Worm (Caenorhabditis elegans): Measurements from ENCODE around the gene C33H5.2.
A peak's percentile ranks its signal among the peaks of the same experiment; 100 is the strongest.

Gene C33H5.2

DNA sequence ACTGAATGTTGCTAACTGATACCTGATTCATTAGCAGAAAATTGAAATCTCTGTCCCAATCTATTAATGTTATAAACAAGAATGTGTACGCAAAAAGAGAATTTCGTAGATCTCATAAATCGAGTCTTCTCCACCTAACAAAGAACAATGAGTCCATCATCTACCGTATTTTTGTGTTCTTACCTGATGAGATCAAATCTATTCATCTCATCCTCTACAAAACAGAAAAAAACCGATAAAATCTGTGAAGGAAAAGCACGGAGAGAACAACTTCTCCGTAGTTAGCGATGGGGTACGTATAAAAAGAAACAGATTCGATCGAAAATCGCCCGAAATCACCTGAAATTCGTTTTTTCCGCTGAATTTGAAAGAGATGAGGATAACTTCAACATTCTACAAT, 3.7 kb downstream of the C33H5.2 start, which contains the start of gene C33H5.1:
Gene C33H5.1, plus strand, starts transcription at position 330 of the 400 bp plus-strand sequence.
- TF ChIP-seq elt-1 (tag; optimal IDR thresholded peaks at IDR 0.05; ENCODE audit: borderline replicate concordance, insufficient read depth) (peak; percentile 88), nhr-76 (tag; optimal IDR thresholded peaks at IDR 0.05) (no peak)

DNA sequence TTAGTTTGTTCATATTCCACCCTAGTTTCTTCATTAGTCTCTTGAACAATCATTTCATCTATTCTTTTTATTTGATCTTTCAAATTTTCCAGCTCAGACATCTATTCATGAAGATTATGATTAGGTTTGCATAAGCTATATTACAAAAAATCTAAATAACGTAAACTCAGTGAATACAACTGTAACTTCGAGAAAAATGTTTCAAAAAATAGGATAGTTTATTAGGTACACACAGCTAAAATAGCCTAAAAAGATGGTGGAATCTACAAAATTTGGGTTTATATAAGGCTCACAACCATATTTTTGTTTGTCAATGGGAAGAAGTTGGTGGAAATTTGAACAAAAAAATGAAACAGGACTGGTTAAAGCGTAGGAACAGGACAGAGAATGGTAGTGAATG, 7.9 kb downstream of the C33H5.2 start, which contains the start of gene zgpa-1:
Gene zgpa-1, minus strand, starts transcription at position 101 of the 400 bp plus-strand sequence.
- no peak for TF ChIP-seq ceh-43 (GFP tag; optimal IDR thresholded peaks at IDR 0.05)
- TF ChIP-seq lin-32 (GFP tag; optimal IDR thresholded peaks at IDR 0.05): no peak
- no peak for TF ChIP-seq unc-62 (GFP tag; optimal IDR thresholded peaks at IDR 0.05)
- TF ChIP-seq ceh-83 (GFP tag; optimal IDR thresholded peaks at IDR 0.05): no peak
- TF ChIP-seq elt-3 (tag; optimal IDR thresholded peaks at IDR 0.05): no peak
- no peak for TF ChIP-seq mls-2 (tag; optimal IDR thresholded peaks at IDR 0.05)
- no peak for TF ChIP-seq ceh-39 (tag; optimal IDR thresholded peaks at IDR 0.05)
- TF ChIP-seq tbx-8 (GFP tag; optimal IDR thresholded peaks at IDR 0.05): no peak

DNA sequence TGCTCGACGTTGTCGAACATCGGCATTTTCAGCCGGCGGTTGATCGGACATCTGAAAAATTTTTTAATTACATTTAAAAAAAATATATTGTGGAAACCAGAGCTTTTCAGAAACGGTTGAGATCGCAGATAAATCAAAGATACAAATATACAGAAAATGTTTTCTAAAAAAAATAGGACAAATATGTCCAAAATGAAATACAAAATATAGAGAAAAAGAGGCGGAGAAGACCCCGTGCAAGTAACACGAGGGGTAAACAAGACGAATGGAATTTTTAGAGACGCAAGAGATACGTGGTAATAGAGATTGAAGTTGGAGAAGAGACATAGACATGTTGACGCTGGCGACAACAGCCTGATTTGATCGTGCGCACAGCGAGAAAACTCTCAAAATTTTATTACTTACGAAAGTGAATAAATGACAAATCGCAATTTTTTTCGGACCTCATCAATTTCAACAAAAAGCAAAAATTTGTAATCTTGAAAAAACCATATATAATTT, 10.9 kb downstream of the C33H5.2 start, which contains the start of gene cdgs-1:
Gene cdgs-1, minus strand, starts transcription at position 51 of the 501 bp plus-strand sequence.
- peak; percentile 36 for TF ChIP-seq unc-62 (GFP tag; optimal IDR thresholded peaks at IDR 0.05)
- TF ChIP-seq nhr-12 (tag; optimal IDR thresholded peaks at IDR 0.05): no peak
- TF ChIP-seq nhr-76 (tag; optimal IDR thresholded peaks at IDR 0.05): no peak
- TF ChIP-seq ces-1 (GFP tag; optimal IDR thresholded peaks at IDR 0.05): peak; percentile 83
- no peak for TF ChIP-seq lsy-2 (tag; optimal IDR thresholded peaks at IDR 0.05)
- TF ChIP-seq drap-1 (GFP tag; optimal IDR thresholded peaks at IDR 0.05): no peak

DNA sequence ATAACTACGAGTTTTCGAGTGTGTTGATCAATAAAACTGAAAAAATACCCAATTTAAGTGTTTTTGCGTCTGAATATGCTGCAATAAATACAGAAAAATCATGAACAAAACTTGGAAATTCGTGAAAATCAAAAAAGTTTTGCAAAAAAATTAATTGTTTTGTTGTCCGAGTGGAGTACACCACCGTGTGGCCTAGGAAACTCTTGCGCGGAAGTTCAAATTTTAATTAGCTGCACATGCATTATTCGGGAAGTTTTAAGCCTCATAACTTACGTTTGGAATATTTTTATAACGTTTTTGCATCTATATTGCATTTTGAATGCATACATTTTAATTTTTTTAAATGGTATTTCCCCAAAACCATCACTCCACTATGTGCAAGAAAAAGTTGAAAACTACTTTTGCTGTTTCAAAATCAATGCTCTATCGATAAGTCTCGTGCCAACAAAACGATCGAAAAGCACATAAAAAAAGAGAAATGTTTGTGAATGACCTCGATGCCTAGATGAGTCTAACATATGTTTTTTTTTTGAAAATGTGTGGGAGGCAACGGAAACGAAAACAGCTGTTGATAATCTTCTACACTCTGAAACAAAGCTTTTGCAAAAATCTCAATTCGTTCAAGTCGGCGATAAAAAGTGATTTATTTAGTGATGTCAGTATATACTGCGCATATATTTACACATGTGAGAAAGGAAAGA, 11.7 kb downstream of the C33H5.2 start:
- TF ChIP-seq mep-1 (tag; optimal IDR thresholded peaks at IDR 0.05): peak; percentile 9
- TF ChIP-seq ceh-83 (GFP tag; optimal IDR thresholded peaks at IDR 0.05): no peak
- no peak for TF ChIP-seq nhr-12 (tag; optimal IDR thresholded peaks at IDR 0.05)
- no peak for TF ChIP-seq ceh-39 (tag; optimal IDR thresholded peaks at IDR 0.05)
- peak; percentile 44 for TF ChIP-seq hlh-1 (tag; optimal IDR thresholded peaks at IDR 0.05)
- TF ChIP-seq nhr-237 (tag; optimal IDR thresholded peaks at IDR 0.05): no peak
- no peak for TF ChIP-seq nhr-2 (tag; optimal IDR thresholded peaks at IDR 0.05)
- TF ChIP-seq nhr-28 (tag; optimal IDR thresholded peaks at IDR 0.05): no peak
- TF ChIP-seq flh-1 (GFP tag; optimal IDR thresholded peaks at IDR 0.05): no peak
- TF ChIP-seq ceh-43 (GFP tag; optimal IDR thresholded peaks at IDR 0.05): peak; percentile 30
- TF ChIP-seq pha-4 (tag; optimal IDR thresholded peaks at IDR 0.05): no peak

DNA sequence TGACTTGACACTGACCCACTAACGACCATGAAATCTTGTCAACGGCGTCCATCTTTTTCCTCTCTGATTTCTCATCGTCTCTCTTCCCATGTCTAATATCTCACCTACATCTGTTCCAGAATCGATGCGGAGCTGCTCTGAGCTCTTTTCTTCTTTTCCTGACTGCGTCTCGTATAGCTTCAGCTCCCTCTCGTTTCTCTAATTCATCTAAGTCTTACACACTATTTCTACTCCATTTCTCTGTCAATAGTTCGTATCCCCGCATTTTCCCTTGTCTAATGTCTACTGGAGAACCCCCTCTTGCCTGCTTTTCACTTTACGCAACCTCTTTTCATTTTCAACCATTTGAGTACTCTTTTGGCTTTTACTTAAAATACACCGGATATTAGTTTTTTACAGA, 13.0 kb downstream of the C33H5.2 start, which contains the start of gene ric-3:
Gene ric-3, plus strand, starts transcription at position 400 of the 400 bp plus-strand sequence.
- TF ChIP-seq mep-1 (tag; optimal IDR thresholded peaks at IDR 0.05): peak; percentile 29
- peak; percentile 84 for TF ChIP-seq ces-1 (GFP tag; optimal IDR thresholded peaks at IDR 0.05)
- no peak for TF ChIP-seq cnd-1 (tag; optimal IDR thresholded peaks at IDR 0.05)
- TF ChIP-seq sptf-1 (tag; optimal IDR thresholded peaks at IDR 0.05): no peak
- peak; percentile 72 for TF ChIP-seq unc-120 (tag; optimal IDR thresholded peaks at IDR 0.05; ENCODE audit: poor library complexity, severe bottlenecking)
- peak; percentile 6 for TF ChIP-seq ham-2 (GFP tag; optimal IDR thresholded peaks at IDR 0.05)
- no peak for TF ChIP-seq flh-1 (GFP tag; optimal IDR thresholded peaks at IDR 0.05)
- TF ChIP-seq unc-62 (GFP tag; optimal IDR thresholded peaks at IDR 0.05): peak; percentile 60
- TF ChIP-seq nhr-2 (tag; optimal IDR thresholded peaks at IDR 0.05): no peak
- peak; percentile 60 for TF ChIP-seq hlh-1 (tag; optimal IDR thresholded peaks at IDR 0.05)
- TF ChIP-seq elt-3 (tag; optimal IDR thresholded peaks at IDR 0.05): peak; percentile 9

DNA sequence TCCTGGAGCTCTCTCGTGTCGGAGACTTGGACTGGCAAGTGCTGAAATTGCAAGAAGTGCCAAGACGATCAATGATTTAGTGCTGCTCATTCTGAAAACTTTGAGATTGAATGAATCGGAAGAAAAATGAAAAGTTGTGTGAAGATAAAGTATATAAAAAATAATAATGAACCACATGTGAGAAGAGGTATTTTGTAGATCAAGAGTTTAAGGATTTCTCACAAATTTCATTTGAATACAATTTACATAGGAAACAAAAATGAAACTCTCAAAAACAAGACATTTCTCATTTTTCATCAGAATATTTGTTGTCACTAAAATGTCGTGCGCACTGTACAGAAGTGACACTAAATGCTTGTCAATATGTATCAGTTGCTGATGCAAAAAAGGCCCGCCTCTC, 17.7 kb downstream of the C33H5.2 start, which contains the start of gene T14A8.2:
Gene T14A8.2, minus strand, starts transcription at position 101 of the 400 bp plus-strand sequence.
- TF ChIP-seq mep-1 (tag; optimal IDR thresholded peaks at IDR 0.05) (no peak), unc-39 (tag; optimal IDR thresholded peaks at IDR 0.05) (no peak), lin-32 (GFP tag; optimal IDR thresholded peaks at IDR 0.05) (no peak), unc-62 (GFP tag; optimal IDR thresholded peaks at IDR 0.05) (no peak), mab-5 (tag; optimal IDR thresholded peaks at IDR 0.05) (no peak), cnd-1 (tag; optimal IDR thresholded peaks at IDR 0.05) (no peak), nhr-12 (tag; optimal IDR thresholded peaks at IDR 0.05) (no peak), lsy-2 (tag; optimal IDR thresholded peaks at IDR 0.05) (no peak), zip-8 (tag; optimal IDR thresholded peaks at IDR 0.05) (no peak), snpc-4 (tag; optimal IDR thresholded peaks at IDR 0.05) (no peak), ham-2 (GFP tag; optimal IDR thresholded peaks at IDR 0.05) (no peak), ces-1 (GFP tag; optimal IDR thresholded peaks at IDR 0.05) (no peak), M03D4.4 (tag; optimal IDR thresholded peaks at IDR 0.05) (no peak), ceh-83 (GFP tag; optimal IDR thresholded peaks at IDR 0.05) (no peak), lin-13 (tag; optimal IDR thresholded peaks at IDR 0.05) (no peak), blmp-1 (tag; optimal IDR thresholded peaks at IDR 0.05) (no peak), drap-1 (GFP tag; optimal IDR thresholded peaks at IDR 0.05) (no peak), nhr-237 (tag; optimal IDR thresholded peaks at IDR 0.05) (no peak), flh-1 (GFP tag; optimal IDR thresholded peaks at IDR 0.05) (no peak)
